Worm (Caenorhabditis elegans): ENCODE data around the gene ZK512.7.
A peak's percentile ranks its signal among the peaks of the same experiment; 100 is the strongest.

The ZK512.7 gene

DNA sequence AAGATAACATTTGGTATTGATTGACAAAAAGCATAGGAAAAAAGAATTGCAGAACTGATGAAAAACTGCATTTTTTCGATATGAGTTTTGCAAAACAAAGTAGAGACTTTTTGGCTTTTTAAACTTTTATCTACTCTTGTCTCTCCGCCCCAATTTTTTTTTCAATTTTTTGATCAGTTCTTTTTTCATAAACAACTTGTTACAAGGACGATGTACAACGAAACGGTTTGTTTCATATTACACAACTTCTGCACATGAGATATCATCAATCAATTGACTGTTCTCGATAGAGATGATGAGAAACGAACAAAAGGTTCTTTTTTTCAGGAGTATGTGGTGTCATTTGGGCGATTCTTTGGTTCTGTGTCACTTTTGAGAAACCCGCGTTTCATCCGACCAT is at the start of gene ZK512.7:
Gene ZK512.7, minus strand, starts transcription at position 101 of the 400 bp plus-strand sequence.
- TF ChIP-seq fos-1 (tag; optimal IDR thresholded peaks at IDR 0.05) (no peak), snpc-4 (tag; optimal IDR thresholded peaks at IDR 0.05) (no peak), jun-1 (tag; optimal IDR thresholded peaks at IDR 0.05) (no peak), R02D3.7 (tag; optimal IDR thresholded peaks at IDR 0.05) (no peak), ama-1 (optimal IDR thresholded peaks at IDR 0.05) (no peak), egl-5 (tag; optimal IDR thresholded peaks at IDR 0.05) (no peak), elt-2 (tag; optimal IDR thresholded peaks at IDR 0.05) (no peak)

DNA sequence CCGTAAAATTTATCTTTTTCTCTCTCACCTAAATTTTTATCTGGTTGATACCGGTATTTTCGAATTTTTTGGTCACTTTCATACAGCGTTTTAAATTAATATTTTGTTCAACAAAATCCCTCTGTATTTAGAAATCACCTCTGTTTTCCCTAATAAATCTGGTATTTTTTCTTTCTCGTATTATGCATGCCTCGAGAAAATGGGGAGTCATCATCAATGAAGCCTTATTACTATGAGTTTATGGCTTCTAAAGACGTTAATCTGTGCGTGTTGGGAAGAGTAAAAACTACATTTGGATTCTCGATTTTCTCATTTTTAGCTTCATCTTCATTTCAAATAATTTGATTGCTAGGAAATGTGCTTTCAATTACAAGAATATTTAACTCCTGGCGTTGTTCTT is 47.2 kb upstream of the ZK512.7 start, which contains the start of gene ZC84.7:
Gene ZC84.7, plus strand, starts transcription at position 301 of the 400 bp plus-strand sequence.
- no peak for TF ChIP-seq skn-1 (tag; optimal IDR thresholded peaks at IDR 0.05)
- no peak for TF ChIP-seq unc-39 (tag; optimal IDR thresholded peaks at IDR 0.05)
- TF ChIP-seq egl-5 (tag; optimal IDR thresholded peaks at IDR 0.05): no peak
- TF ChIP-seq ZK546.5 (tag; optimal IDR thresholded peaks at IDR 0.05): no peak
- TF ChIP-seq hmg-11 (tag; optimal IDR thresholded peaks at IDR 0.05): no peak
- TF ChIP-seq unc-62 (GFP tag; optimal IDR thresholded peaks at IDR 0.05): no peak

DNA sequence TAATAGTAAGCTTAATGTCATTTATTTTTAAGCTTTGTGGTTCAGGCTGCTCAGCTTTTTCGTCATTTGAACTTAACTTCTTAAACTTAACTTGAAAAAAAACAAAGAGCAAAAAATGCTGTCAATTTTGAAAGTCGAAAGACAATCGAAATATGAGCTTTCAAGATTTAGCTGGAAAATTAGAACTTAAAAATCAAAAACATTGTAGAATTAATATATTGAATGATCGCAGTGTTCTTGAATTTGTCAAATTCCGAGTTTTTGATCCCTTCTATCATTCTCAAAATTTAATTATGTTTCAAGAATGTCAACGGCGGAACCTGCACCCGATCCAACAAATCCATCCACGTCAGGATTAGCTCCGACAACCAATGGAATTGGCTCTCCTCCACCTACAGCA is 42.7 kb upstream of the ZK512.7 start, which contains the start of gene tax-4:
Gene tax-4, plus strand, starts transcription at position 301 of the 400 bp plus-strand sequence.
- TF ChIP-seq lin-15B (tag; optimal IDR thresholded peaks at IDR 0.05) (no peak), aly-2 (tag; optimal IDR thresholded peaks at IDR 0.05) (no peak), lin-39 (tag; optimal IDR thresholded peaks at IDR 0.05) (no peak), daf-12 (tag; optimal IDR thresholded peaks at IDR 0.05) (no peak), nhr-77 (tag; optimal IDR thresholded peaks at IDR 0.05) (no peak), jun-1 (tag; optimal IDR thresholded peaks at IDR 0.05) (no peak), unc-39 (tag; optimal IDR thresholded peaks at IDR 0.05) (no peak), elt-3 (tag; optimal IDR thresholded peaks at IDR 0.05) (no peak), sea-2 (GFP tag; optimal IDR thresholded peaks at IDR 0.05) (no peak), pha-4 (tag; optimal IDR thresholded peaks at IDR 0.05) (no peak), mml-1 (tag; optimal IDR thresholded peaks at IDR 0.05) (no peak), elt-2 (tag; optimal IDR thresholded peaks at IDR 0.05) (no peak), snpc-4 (tag; optimal IDR thresholded peaks at IDR 0.05) (no peak), hmg-11 (tag; optimal IDR thresholded peaks at IDR 0.05) (no peak), skn-1 (tag; optimal IDR thresholded peaks at IDR 0.05) (no peak)

DNA sequence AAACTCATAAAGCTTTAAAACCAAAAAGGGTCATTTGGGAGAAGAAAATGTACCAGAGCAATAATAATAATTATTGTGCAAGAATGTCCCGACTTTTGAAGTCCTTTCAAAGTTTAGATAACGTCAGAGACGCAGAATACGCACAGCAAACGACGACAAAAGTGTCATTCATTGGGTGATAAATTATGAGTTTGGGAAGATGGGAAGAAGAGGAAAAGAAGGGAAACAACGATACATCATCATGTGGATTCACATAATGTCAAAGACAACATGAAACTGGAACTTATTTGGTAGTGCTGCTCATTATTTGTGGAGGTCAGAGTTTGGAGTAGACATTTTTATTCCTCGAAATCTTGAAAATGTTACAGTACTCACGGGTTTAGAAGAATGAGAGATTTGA is 39.4 kb upstream of the ZK512.7 start:
- TF ChIP-seq sea-2 (GFP tag; optimal IDR thresholded peaks at IDR 0.05) (no peak), egl-5 (tag; optimal IDR thresholded peaks at IDR 0.05) (peak; percentile 37), lin-39 (tag; optimal IDR thresholded peaks at IDR 0.05) (peak; percentile 19), unc-62 (GFP tag; optimal IDR thresholded peaks at IDR 0.05) (peak; percentile 1)

DNA sequence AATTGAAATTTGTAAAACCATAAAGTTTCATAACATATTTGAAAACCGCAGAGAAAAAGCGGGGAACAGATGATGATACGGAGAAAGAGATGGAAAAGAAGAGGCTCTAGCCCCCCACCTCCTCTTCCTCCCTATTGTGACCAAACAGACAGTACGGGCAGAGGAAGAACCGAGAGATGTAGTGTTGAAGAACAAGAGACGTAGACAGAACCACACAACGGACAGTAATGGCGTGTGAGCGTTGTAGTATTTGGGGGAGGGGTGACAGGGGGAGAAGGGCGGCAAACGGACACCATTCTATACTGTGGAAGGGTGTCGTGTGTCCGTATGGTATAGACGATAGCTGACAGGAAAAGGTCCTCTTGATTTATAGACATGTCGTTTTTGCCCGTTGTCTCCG is 37.5 kb upstream of the ZK512.7 start:
- TF ChIP-seq hmg-11 (tag; optimal IDR thresholded peaks at IDR 0.05): peak; percentile 25
- TF ChIP-seq ZK546.5 (tag; optimal IDR thresholded peaks at IDR 0.05): no peak

DNA sequence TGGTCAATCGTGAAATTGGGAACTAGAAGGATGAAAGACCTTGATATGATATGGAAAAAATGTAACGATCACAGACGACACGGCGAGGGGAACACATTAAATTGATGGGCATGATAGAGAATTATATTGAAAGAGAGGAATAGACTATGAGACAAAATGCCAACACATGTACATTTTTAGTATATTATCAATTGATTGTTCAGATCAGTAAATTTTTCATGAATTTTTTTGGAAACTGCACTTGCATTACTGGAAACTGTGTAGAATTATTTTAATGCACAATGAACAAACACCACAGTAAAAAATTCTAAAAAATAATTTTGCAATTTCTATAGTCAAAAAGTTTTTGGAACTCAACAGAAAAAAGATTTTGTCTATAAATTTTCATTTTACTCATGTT is 34.7 kb upstream of the ZK512.7 start:
- peak; percentile 2 for TF ChIP-seq egl-5 (tag; optimal IDR thresholded peaks at IDR 0.05)
- no peak for TF ChIP-seq lsy-12 (tag; optimal IDR thresholded peaks at IDR 0.05)
- peak in 1 of 3 experiments; percentile 27 for TF ChIP-seq elt-3 (tag; optimal IDR thresholded peaks at IDR 0.05)
- no peak for TF ChIP-seq elt-1 (tag; optimal IDR thresholded peaks at IDR 0.05)
- no peak for TF ChIP-seq ceh-9 (tag; optimal IDR thresholded peaks at IDR 0.05)

DNA sequence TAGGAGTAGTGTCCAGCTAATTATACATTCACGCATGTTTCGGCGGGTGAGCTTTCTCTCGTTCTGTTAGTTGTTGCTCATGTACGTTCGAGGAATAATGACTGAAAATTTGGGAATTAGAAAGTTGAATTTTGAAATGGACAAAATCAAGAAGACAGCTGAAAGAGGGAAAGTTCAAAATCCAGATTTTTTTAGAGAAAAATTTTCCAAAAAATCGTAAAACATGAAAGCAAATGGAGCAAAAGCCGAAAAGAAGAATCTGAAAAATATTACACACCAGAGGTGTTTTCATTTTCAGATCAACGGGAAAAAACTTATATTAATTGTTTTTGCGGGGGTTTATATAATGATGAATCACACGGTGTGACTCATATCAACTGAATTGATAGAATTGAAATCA is 34.2 kb upstream of the ZK512.7 start, which contains the start of gene ina-1:
Gene ina-1, minus strand, starts transcription at position 101 of the 400 bp plus-strand sequence.
- no peak for TF ChIP-seq nhr-43 (tag; optimal IDR thresholded peaks at IDR 0.05; ENCODE audit: poor library complexity, severe bottlenecking)
- TF ChIP-seq ztf-11 (tag; optimal IDR thresholded peaks at IDR 0.05): no peak
- no peak for TF ChIP-seq nhr-67 (tag; optimal IDR thresholded peaks at IDR 0.05)
- TF ChIP-seq nhr-23 (tag; optimal IDR thresholded peaks at IDR 0.05): no peak
- TF ChIP-seq elt-1 (tag; optimal IDR thresholded peaks at IDR 0.05): no peak
- TF ChIP-seq mdl-1 (tag; optimal IDR thresholded peaks at IDR 0.05): no peak
- no peak for TF ChIP-seq nhr-11 (tag; optimal IDR thresholded peaks at IDR 0.05)
- no peak for TF ChIP-seq pqm-1 (tag; optimal IDR thresholded peaks at IDR 0.05)

Data from whole organism, L3 larva.